Worm (Caenorhabditis elegans) whole organism, young adult: ENCODE data around the gene ZC477.4.

Source experiments
- B0035.1 ChIP-seq: sonication (generic microtip); optimal IDR thresholded peaks from 2 replicates; lab custom pipeline; 2016; ENCODE audit warnings: missing genetic modification characterization, mild to moderate bottlenecking, missing compliant biosample characterization, missing genotype, missing genetic modification reagents
- B0261.1 ChIP-seq: sonication (generic microtip); optimal IDR thresholded peaks from 2 replicates; lab custom pipeline; 2016; ENCODE audit warnings: mild to moderate bottlenecking, missing genetic modification characterization, moderate library complexity, missing compliant biosample characterization
- D2030.7 ChIP-seq: fragments of 200-800 bp; sonication (Bioruptor generic); IDR thresholded peaks from 2 replicates; pipeline ENCODE4 v1.3.6; 2022; ENCODE audit warnings: missing genetic modification reagents, missing genetic modification characterization, missing compliant biosample characterization
- F10E7.11 ChIP-seq: sonication (generic microtip); optimal IDR thresholded peaks from 2 replicates; lab custom pipeline; 2017; ENCODE audit warnings: mild to moderate bottlenecking, missing genetic modification characterization, moderate library complexity, missing compliant biosample characterization
- F39B2.1 ChIP-seq: fragments of 200-800 bp; sonication (Bioruptor generic); IDR thresholded peaks from 2 replicates; pipeline ENCODE4 v1.3.6; 2022; ENCODE audit warnings: missing genetic modification reagents, missing genetic modification characterization, missing compliant biosample characterization
- F57C9.4 ChIP-seq: sonication (generic microtip); optimal IDR thresholded peaks from 2 replicates; lab custom pipeline; 2017; ENCODE audit warnings: mild to moderate bottlenecking, missing genetic modification characterization, missing compliant biosample characterization
- K11D2.4 ChIP-seq: fragments of 200-800 bp; sonication (Bioruptor generic); IDR thresholded peaks from 2 replicates; pipeline ENCODE4 v1.3.6; 2022; ENCODE audit warnings: missing genetic modification reagents, missing genetic modification characterization, missing compliant biosample characterization
- K12H6.12 ChIP-seq: fragments of 200-800 bp; sonication (Bioruptor generic); optimal IDR thresholded peaks from 2 replicates; lab custom pipeline; 2018; ENCODE audit warnings: mild to moderate bottlenecking, missing genetic modification characterization, missing compliant biosample characterization
- T26A5.8 ChIP-seq: sonication (generic microtip); optimal IDR thresholded peaks from 2 replicates; lab custom pipeline; 2016; ENCODE audit warnings: missing genetic modification characterization, missing compliant biosample characterization
- ZK185.1 ChIP-seq: sonication (generic microtip); optimal IDR thresholded peaks from 2 replicates; lab custom pipeline; 2016; ENCODE audit warnings: mild to moderate bottlenecking, missing genetic modification characterization, missing compliant biosample characterization; ENCODE audit not compliant: poor library complexity, severe bottlenecking
- aptf-2 ChIP-seq: fragments of 200-800 bp; sonication (Bioruptor generic); conservative IDR thresholded peaks from 2 replicates; pipeline ENCODE4 v1.3.6; 2022; ENCODE audit warnings: missing genetic modification reagents, missing genetic modification characterization, missing compliant biosample characterization
- athp-1 ChIP-seq: sonication (generic microtip); optimal IDR thresholded peaks from 2 replicates; lab custom pipeline; 2017; ENCODE audit warnings: mild to moderate bottlenecking, missing genetic modification characterization, missing compliant biosample characterization
- attf-5 ChIP-seq: fragments of 200-800 bp; sonication (Bioruptor generic); optimal IDR thresholded peaks from 2 replicates; lab custom pipeline; 2018; ENCODE audit warnings: mild to moderate bottlenecking, missing genetic modification characterization, missing compliant biosample characterization
- bed-2 ChIP-seq: fragments of 200-800 bp; sonication (Bioruptor generic); IDR thresholded peaks from 2 replicates; pipeline ENCODE4 v1.3.6; 2022; ENCODE audit warnings: missing genetic modification reagents, missing genetic modification characterization, missing compliant biosample characterization
- cebp-1 ChIP-seq, 2 experiments: fragments of 200-800 bp in 1 of 2; sonication (Bioruptor generic) in 1 of 2; sonication (generic microtip) in 1 of 2; IDR thresholded peaks in 1 of 2; optimal IDR thresholded peaks in 1 of 2; 2 replicates each; pipeline versions ENCODE4 v1.3.6 to Lab custom; 2017 to 2022; ENCODE audit warnings: missing compliant biosample characterization in 2 of 2, missing genetic modification characterization in 2 of 2, mild to moderate bottlenecking in 1 of 2, missing genetic modification reagents in 1 of 2, moderate library complexity in 1 of 2
- ceh-100 ChIP-seq: fragments of 200-800 bp; sonication (Bioruptor generic); IDR thresholded peaks from 2 replicates; pipeline ENCODE4 v1.3.6; 2022; ENCODE audit warnings: missing genetic modification reagents, missing genetic modification characterization, missing compliant biosample characterization
- die-1 ChIP-seq: sonication (generic microtip); optimal IDR thresholded peaks from 2 replicates; lab custom pipeline; 2016; ENCODE audit warnings: missing genotype, mild to moderate bottlenecking, missing genetic modification characterization, missing compliant biosample characterization
- dpff-1 ChIP-seq: sonication (generic microtip); optimal IDR thresholded peaks from 2 replicates; lab custom pipeline; 2017; ENCODE audit warnings: mild to moderate bottlenecking, missing genetic modification characterization, missing compliant biosample characterization
- egl-18 ChIP-seq: fragments of 200-800 bp; sonication (Bioruptor generic); IDR thresholded peaks from 2 replicates; pipeline ENCODE4 v1.3.6; 2022; ENCODE audit warnings: missing genetic modification reagents, missing genetic modification characterization, missing compliant biosample characterization
- egl-44 ChIP-seq: fragments of 200-800 bp; sonication (Bioruptor generic); IDR thresholded peaks from 2 replicates; pipeline ENCODE4 v1.3.6; 2022; ENCODE audit warnings: missing genetic modification reagents, missing genetic modification characterization, missing compliant biosample characterization
- fkh-3 ChIP-seq: sonication (generic microtip); optimal IDR thresholded peaks from 2 replicates; lab custom pipeline; 2016; ENCODE audit warnings: mild to moderate bottlenecking, missing genetic modification characterization, missing compliant biosample characterization
- gei-17 ChIP-seq: fragments of 200-800 bp; sonication (Bioruptor generic); optimal IDR thresholded peaks from 2 replicates; lab custom pipeline; 2018; ENCODE audit warnings: mild to moderate bottlenecking, missing genetic modification characterization, missing compliant biosample characterization
- hlh-26 ChIP-seq: fragments of 200-800 bp; sonication (Bioruptor generic); conservative IDR thresholded peaks from 2 replicates; pipeline ENCODE4 v1.3.6; 2022; ENCODE audit warnings: missing genetic modification reagents, missing genetic modification characterization, missing compliant biosample characterization
- hmg-1.2 ChIP-seq: fragments of 200-800 bp; sonication (Bioruptor generic); IDR thresholded peaks from 2 replicates; pipeline ENCODE4 v1.3.6; 2022; ENCODE audit warnings: missing genetic modification reagents, missing genetic modification characterization, missing compliant biosample characterization
- hmg-20 ChIP-seq: fragments of 200-800 bp; sonication (Bioruptor generic); IDR thresholded peaks from 2 replicates; pipeline ENCODE4 v1.3.6; 2022; ENCODE audit warnings: missing genetic modification reagents, missing genetic modification characterization, missing compliant biosample characterization
- lsy-27 ChIP-seq: sonication (generic microtip); optimal IDR thresholded peaks from 2 replicates; lab custom pipeline; 2017; ENCODE audit warnings: missing genetic modification characterization, mild to moderate bottlenecking, missing compliant biosample characterization, antibody characterized with exemption, missing genotype, borderline replicate concordance; ENCODE audit not compliant: insufficient read depth
- madf-3 ChIP-seq: fragments of 200-800 bp; sonication (Bioruptor generic); IDR thresholded peaks from 2 replicates; pipeline ENCODE4 v1.3.6; 2022; ENCODE audit warnings: missing genetic modification reagents, missing genetic modification characterization, missing compliant biosample characterization
- madf-8 ChIP-seq: fragments of 200-800 bp; sonication (Bioruptor generic); conservative IDR thresholded peaks from 2 replicates; pipeline ENCODE4 v1.3.6; 2022; ENCODE audit warnings: missing genetic modification reagents, missing genetic modification characterization, missing compliant biosample characterization
- mcd-1 ChIP-seq: fragments of 200-800 bp; sonication (Bioruptor generic); IDR thresholded peaks from 2 replicates; pipeline ENCODE4 v1.3.6; 2022; ENCODE audit warnings: missing genetic modification reagents, missing genetic modification characterization, missing compliant biosample characterization
- mes-4 ChIP-seq: sonication (generic microtip); optimal IDR thresholded peaks from 2 replicates; lab custom pipeline; 2016; ENCODE audit warnings: missing genotype, missing genetic modification characterization, missing compliant biosample characterization
- nfya-2 ChIP-seq: fragments of 200-800 bp; sonication (Bioruptor generic); IDR thresholded peaks from 2 replicates; pipeline ENCODE4 v1.3.6; 2022; ENCODE audit warnings: missing genetic modification reagents, missing genetic modification characterization, missing compliant biosample characterization
- nhr-179 ChIP-seq: sonication (generic microtip); optimal IDR thresholded peaks from 2 replicates; lab custom pipeline; 2016; ENCODE audit warnings: mild to moderate bottlenecking, missing genetic modification characterization, missing compliant biosample characterization
- sdz-38 ChIP-seq: sonication (generic microtip); optimal IDR thresholded peaks from 2 replicates; lab custom pipeline; 2016; ENCODE audit warnings: missing genotype, missing genetic modification characterization, missing compliant biosample characterization
- snpc-1.3 ChIP-seq: sonication (generic microtip); optimal IDR thresholded peaks from 2 replicates; lab custom pipeline; 2017; ENCODE audit warnings: missing genetic modification characterization, mild to moderate bottlenecking, missing compliant biosample characterization, antibody characterized with exemption, moderate library complexity, missing genotype, missing genetic modification reagents; ENCODE audit not compliant: insufficient read depth
- somi-1 ChIP-seq: fragments of 200-800 bp; sonication (Bioruptor generic); optimal IDR thresholded peaks from 2 replicates; lab custom pipeline; 2018; ENCODE audit warnings: mild to moderate bottlenecking, missing genetic modification characterization, missing compliant biosample characterization
- xnd-1 ChIP-seq: sonication (generic microtip); optimal IDR thresholded peaks from 2 replicates; lab custom pipeline; 2016; ENCODE audit warnings: missing genotype, missing genetic modification reagents, missing genetic modification characterization, missing compliant biosample characterization
- ztf-26 ChIP-seq: sonication (generic microtip); optimal IDR thresholded peaks from 2 replicates; lab custom pipeline; 2017; ENCODE audit warnings: missing genetic modification characterization, missing compliant biosample characterization

Gene ZC477.4

ce11 chrIV:7083382-7083784 lies 15.2 kb downstream of the ZC477.4 start, which contains the start of gene Y43B11AR.3 (continued):
- TF ChIP-seq K12H6.12 (tag; lab: Kevin White, UChicago) (no peak), gei-17 (GFP tag; lab: Kevin White, UChicago) (no peak), T26A5.8 (tag; lab: Kevin White, UChicago) (peak; percentile 62), egl-44 (GFP tag; lab: Robert Waterston, UW) (peak; percentile 68; the same call in 1 of the 2 replicates), nfya-2 (GFP tag; lab: Robert Waterston, UW) (no peak), F39B2.1 (GFP tag; lab: Robert Waterston, UW) (no peak), B0035.1 (tag; lab: Kevin White, UChicago) (peak; percentile 80), madf-3 (GFP tag; lab: Robert Waterston, UW) (peak; percentile 93), ztf-26 (no peak), B0261.1 (tag; lab: Kevin White, UChicago) (peak; percentile 25), attf-5 (GFP tag; lab: Kevin White, UChicago) (peak; percentile 45), snpc-1.3 (peak; percentile 74), fkh-3 (tag; lab: Kevin White, UChicago) (no peak), dpff-1 (peak; percentile 40), mcd-1 (GFP tag; lab: Robert Waterston, UW) (peak; percentile 68), aptf-2 (GFP tag; lab: Robert Waterston, UW) (no peak), hmg-20 (GFP tag; lab: Robert Waterston, UW) (no peak)

- TF ChIP-seq mes-4 (tag; lab: Kevin White, UChicago) (no peak), ceh-100 (no peak), nhr-179 (no peak), F10E7.11 (tag; lab: Kevin White, UChicago) (no peak), athp-1 (tag; lab: Kevin White, UChicago) (no peak), T26A5.8 (tag; lab: Kevin White, UChicago) (no peak), egl-18 (GFP tag; lab: Robert Waterston, UW) (no peak), fkh-3 (tag; lab: Kevin White, UChicago) (no peak), D2030.7 (no peak)
Measured at ce11 chrIV:7081214-7081613, 17.4 kb downstream of the ZC477.4 start, which contains the start of gene Y43B11AR.1. TSS of gene Y43B11AR.1 (plus strand) at chrIV:7081514.

ce11 chrIV:7075063-7075462 lies 23.5 kb downstream of the ZC477.4 start, which contains the start of gene srg-50:
TSS of gene srg-50 (minus strand) at chrIV:7075163.
- TF ChIP-seq F57C9.4 (tag; lab: Kevin White, UChicago) (no peak), lsy-27 (no peak), hmg-1.2 (GFP tag; lab: Robert Waterston, UW) (no peak), die-1 (tag; lab: Kevin White, UChicago) (no peak), sdz-38 (tag; lab: Kevin White, UChicago) (no peak), B0035.1 (tag; lab: Kevin White, UChicago) (no peak), bed-2 (GFP tag; lab: Robert Waterston, UW) (no peak)
- TF ChIP-seq, all 124 proteins: peak for 0

- no peak for TF ChIP-seq egl-18 (GFP tag; lab: Robert Waterston, UW)
- TF ChIP-seq K11D2.4 (GFP tag; lab: Robert Waterston, UW), result no peak
- no peak for TF ChIP-seq cebp-1 (GFP tag; IDR thresholded peaks at IDR 0.05; lab: Robert Waterston, UW)
- no peak for TF ChIP-seq cebp-1 (tag; optimal IDR thresholded peaks at IDR 0.05; lab: Kevin White, UChicago)
- no peak for TF ChIP-seq madf-8 (GFP tag; lab: Robert Waterston, UW)
- no peak for TF ChIP-seq hlh-26
- no peak for TF ChIP-seq ZK185.1
- no peak for TF ChIP-seq somi-1
- TF ChIP-seq xnd-1, result no peak
Measured at ce11 chrIV:7072110-7072509, 26.5 kb downstream of the ZC477.4 start, which contains the start of gene srg-48. TSS of gene srg-48 (plus strand) at chrIV:7072410.
